Worm (Caenorhabditis elegans) whole organism, L4/young adult: ENCODE measurements around the gene K06A4.7.

Source experiments
- W03F9.2 ChIP-seq: fragments of 150-350 bp; optimal IDR thresholded peaks from 2 replicates; lab custom pipeline; 2014; ENCODE audit warnings: missing biosample characterization, missing genetic modification characterization
- dao-5 ChIP-seq: sonication (generic microtip); optimal IDR thresholded peaks from 2 replicates; lab custom pipeline; 2016; ENCODE audit warnings: missing genotype, missing genetic modification characterization, moderate library complexity, missing compliant biosample characterization
- him-1 ChIP-seq: sonication (generic microtip); optimal IDR thresholded peaks from 2 replicates; lab custom pipeline; 2016; ENCODE audit warnings: missing genotype, missing genetic modification reagents, missing genetic modification characterization, missing compliant biosample characterization

ce11 chrV:9453933-9454332 is 37.4 kb downstream of the K06A4.7 start:
- no peak for TF ChIP-seq W03F9.2 (tag; lab: Kevin White, UChicago)
- no peak for TF ChIP-seq dao-5 (tag; lab: Kevin White, UChicago)
- TF ChIP-seq him-1 (tag; lab: Kevin White, UChicago) = no peak
